Worm (Caenorhabditis elegans) whole organism, L3 larva: Measurements from ENCODE around the gene fbxc-53.
A peak's percentile ranks its signal among the peaks of the same experiment; 100 is the strongest.

ENCODE experiments used
- R02D3.7 ChIP-seq: fragments of 150-350 bp; optimal IDR thresholded peaks from 2 replicates; lab custom pipeline; 2014; ENCODE audit warnings: missing biosample characterization, missing genetic modification characterization
- ZK546.5 ChIP-seq: sonication (generic microtip); optimal IDR thresholded peaks from 2 replicates; lab custom pipeline; 2017; ENCODE audit warnings: missing biosample characterization, missing genetic modification characterization
- ama-1 ChIP-seq: fragments of 150-350 bp; optimal IDR thresholded peaks from 2 replicates; lab custom pipeline; 2018
- ceh-16 ChIP-seq: sonication (generic microtip); optimal IDR thresholded peaks from 2 replicates; lab custom pipeline; 2017; ENCODE audit warnings: missing biosample characterization, missing genetic modification characterization
- ceh-82 ChIP-seq: fragments of 150-350 bp; optimal IDR thresholded peaks from 2 replicates; lab custom pipeline; 2014; ENCODE audit warnings: missing biosample characterization, missing genetic modification characterization
- daf-12 ChIP-seq: fragments of 150-350 bp; optimal IDR thresholded peaks from 2 replicates; lab custom pipeline; 2014; ENCODE audit warnings: missing biosample characterization, missing genetic modification reagents, missing genetic modification characterization
- egl-27 ChIP-seq: sonication (generic microtip); optimal IDR thresholded peaks from 4 replicates; lab custom pipeline; 2017; ENCODE audit warnings: missing biosample characterization, missing genetic modification reagents, missing genetic modification characterization
- egl-5 ChIP-seq: fragments of 150-350 bp; optimal IDR thresholded peaks from 2 replicates; lab custom pipeline; 2017; ENCODE audit warnings: missing biosample characterization, missing genetic modification reagents, missing genetic modification characterization, inconsistent platforms
- elt-1 ChIP-seq: fragments of 150-350 bp; optimal IDR thresholded peaks from 2 replicates; lab custom pipeline; 2014; ENCODE audit warnings: missing biosample characterization, missing genetic modification characterization
- elt-2 ChIP-seq: sonication (generic microtip); optimal IDR thresholded peaks from 2 replicates; lab custom pipeline; 2016; ENCODE audit warnings: missing genetic modification reagents, mild to moderate bottlenecking, missing genetic modification characterization, missing compliant biosample characterization
- fkh-2 ChIP-seq: fragments of 150-350 bp; optimal IDR thresholded peaks from 2 replicates; lab custom pipeline; 2014; ENCODE audit warnings: missing biosample characterization, missing genetic modification reagents, missing genetic modification characterization
- fos-1 ChIP-seq: fragments of 150-350 bp; optimal IDR thresholded peaks from 2 replicates; lab custom pipeline; 2014; ENCODE audit warnings: missing biosample characterization, missing genetic modification characterization
- hmg-11 ChIP-seq: sonication (generic microtip); optimal IDR thresholded peaks from 2 replicates; lab custom pipeline; 2016; ENCODE audit warnings: missing genetic modification characterization, missing compliant biosample characterization
- jun-1 ChIP-seq: fragments of 150-350 bp; optimal IDR thresholded peaks from 2 replicates; lab custom pipeline; 2014; ENCODE audit warnings: missing biosample characterization, missing genetic modification reagents, missing genetic modification characterization
- lin-15B ChIP-seq: fragments of 150-350 bp; optimal IDR thresholded peaks from 2 replicates; lab custom pipeline; 2014; ENCODE audit warnings: missing biosample characterization, missing genetic modification characterization
- lsy-12 ChIP-seq: sonication (generic microtip); optimal IDR thresholded peaks from 2 replicates; lab custom pipeline; 2016; ENCODE audit warnings: mild to moderate bottlenecking, missing genetic modification characterization, missing compliant biosample characterization
- mml-1 ChIP-seq: fragments of 150-350 bp; sonication (generic microtip); optimal IDR thresholded peaks from 3 replicates; lab custom pipeline; 2014; ENCODE audit warnings: missing biosample characterization, missing genetic modification characterization
- nhr-23 ChIP-seq: fragments of 150-350 bp; optimal IDR thresholded peaks from 2 replicates; lab custom pipeline; 2014; ENCODE audit warnings: missing biosample characterization, missing genetic modification reagents, missing genetic modification characterization
- nhr-237 ChIP-seq: fragments of 150-350 bp; optimal IDR thresholded peaks from 2 replicates; lab custom pipeline; 2014; ENCODE audit warnings: missing biosample characterization, missing genetic modification characterization
- nhr-25 ChIP-seq: sonication (generic microtip); optimal IDR thresholded peaks from 2 replicates; lab custom pipeline; 2017; ENCODE audit warnings: missing biosample characterization, missing genetic modification characterization
- nhr-67 ChIP-seq: fragments of 150-350 bp; optimal IDR thresholded peaks from 2 replicates; lab custom pipeline; 2014; ENCODE audit warnings: missing biosample characterization, missing genetic modification characterization
- nhr-76 ChIP-seq: fragments of 150-350 bp; sonication (generic microtip); optimal IDR thresholded peaks from 5 replicates; lab custom pipeline; 2014; ENCODE audit warnings: missing biosample characterization, missing genetic modification characterization
- nhr-77 ChIP-seq: fragments of 150-350 bp; optimal IDR thresholded peaks from 2 replicates; lab custom pipeline; 2014; ENCODE audit warnings: missing biosample characterization, missing genetic modification characterization
- pha-4 ChIP-seq: fragments of 150-350 bp; optimal IDR thresholded peaks from 2 replicates; lab custom pipeline; 2014; ENCODE audit warnings: missing biosample characterization, missing genetic modification reagents, missing genetic modification characterization
- sea-2 ChIP-seq: fragments of 150-350 bp; sonication (generic microtip); optimal IDR thresholded peaks from 4 replicates; lab custom pipeline; 2014; ENCODE audit warnings: missing biosample characterization, missing genetic modification reagents, missing genetic modification characterization
- skn-1 ChIP-seq: fragments of 150-350 bp; optimal IDR thresholded peaks from 2 replicates; lab custom pipeline; 2014; ENCODE audit warnings: missing biosample characterization, missing genetic modification characterization
- snpc-4 ChIP-seq: fragments of 150-350 bp; optimal IDR thresholded peaks from 2 replicates; lab custom pipeline; 2014; ENCODE audit warnings: missing biosample characterization, missing genetic modification characterization
- unc-39 ChIP-seq: sonication (generic microtip); optimal IDR thresholded peaks from 4 replicates; lab custom pipeline; 2017; ENCODE audit warnings: missing biosample characterization, missing genetic modification characterization
- unc-62 ChIP-seq: fragments of 150-350 bp; sonication (generic microtip); optimal IDR thresholded peaks from 4 replicates; lab custom pipeline; 2014; ENCODE audit warnings: missing biosample characterization, missing genetic modification reagents, missing genetic modification characterization
- zag-1 ChIP-seq: fragments of 150-350 bp; optimal IDR thresholded peaks from 2 replicates; lab custom pipeline; 2014; ENCODE audit warnings: missing biosample characterization, missing genetic modification characterization
- ztf-11 ChIP-seq: fragments of 150-350 bp; optimal IDR thresholded peaks from 2 replicates; lab custom pipeline; 2014; ENCODE audit warnings: missing biosample characterization, missing genetic modification characterization
- ztf-4 ChIP-seq: fragments of 150-350 bp; optimal IDR thresholded peaks from 2 replicates; lab custom pipeline; 2014; ENCODE audit warnings: missing biosample characterization, missing genetic modification characterization

The fbxc-53 gene

ce11 chrII:3701305-3701704, 9.8 kb upstream of the fbxc-53 start, which contains the start of gene srx-105:
TSS of gene srx-105 (minus strand) at chrII:3701405.
- no peak for TF ChIP-seq mml-1 (tag; lab: Kevin White, UChicago)
- no peak for TF ChIP-seq daf-12 (tag; lab: Kevin White, UChicago)
- no peak for TF ChIP-seq nhr-237 (tag; lab: Kevin White, UChicago)
- TF ChIP-seq unc-39 (tag; lab: Kevin White, UChicago): no peak
- TF ChIP-seq, all 47 proteins: peak for 0

ce11 chrII:3705320-3705719, 5.8 kb upstream of the fbxc-53 start, which contains the start of gene srx-108:
TSS of gene srx-108 (plus strand) at chrII:3705620.
- TF ChIP-seq nhr-237 (tag; lab: Kevin White, UChicago) (no peak), unc-62 (no peak), jun-1 (tag; lab: Kevin White, UChicago) (no peak), egl-5 (tag; lab: Kevin White, UChicago) (no peak), ztf-11 (tag; lab: Kevin White, UChicago) (no peak), fkh-2 (no peak), lsy-12 (tag; lab: Kevin White, UChicago) (no peak), nhr-77 (tag; lab: Kevin White, UChicago) (no peak), elt-1 (tag; lab: Kevin White, UChicago) (no peak), sea-2 (GFP tag; lab: Kevin White, UChicago) (no peak), ztf-4 (tag; lab: Kevin White, UChicago) (no peak), egl-27 (tag; lab: Kevin White, UChicago) (no peak)

- no peak for TF ChIP-seq ceh-16
- no peak for TF ChIP-seq pha-4 (tag; lab: Kevin White, UChicago)
- TF ChIP-seq ceh-82 (tag; lab: Kevin White, UChicago): no peak
- TF ChIP-seq nhr-76 (tag; lab: Kevin White, UChicago): no peak
- no peak for TF ChIP-seq fos-1 (tag; lab: Kevin White, UChicago)
- TF ChIP-seq skn-1 (tag; lab: Kevin White, UChicago): no peak
- TF ChIP-seq elt-2: no peak
- TF ChIP-seq snpc-4 (tag; lab: Kevin White, UChicago): no peak
- TF ChIP-seq lin-15B (tag; lab: Kevin White, UChicago): no peak
- TF ChIP-seq egl-27 (tag; lab: Kevin White, UChicago): no peak
- TF ChIP-seq nhr-67 (tag; lab: Kevin White, UChicago): no peak
- no peak for TF ChIP-seq sea-2 (GFP tag; lab: Kevin White, UChicago)
- TF ChIP-seq zag-1: no peak
- TF ChIP-seq, all 47 proteins: peak for 0
These were observed 1.8 kb upstream of the fbxc-53 start, which contains the start of gene srx-110 for ce11 chrII:3709255-3709654. TSS of gene srx-110 (plus strand) at chrII:3709555.

ce11 chrII:3714595-3714994, 3.5 kb downstream of the fbxc-53 start, which contains the start of gene srh-100:
TSS of gene srh-100 (minus strand) at chrII:3714695.
- TF ChIP-seq snpc-4 (tag; lab: Kevin White, UChicago) (no peak), elt-1 (tag; lab: Kevin White, UChicago) (no peak), nhr-23 (tag; lab: Kevin White, UChicago) (no peak), egl-27 (tag; lab: Kevin White, UChicago) (no peak), nhr-76 (tag; lab: Kevin White, UChicago) (no peak), skn-1 (tag; lab: Kevin White, UChicago) (no peak), nhr-77 (tag; lab: Kevin White, UChicago) (no peak), hmg-11 (tag; lab: Kevin White, UChicago) (no peak), jun-1 (tag; lab: Kevin White, UChicago) (no peak), ama-1 (lab: Kevin White, UChicago) (no peak), ztf-11 (tag; lab: Kevin White, UChicago) (no peak), R02D3.7 (no peak), ZK546.5 (no peak), zag-1 (no peak), pha-4 (tag; lab: Kevin White, UChicago) (no peak), fkh-2 (no peak), unc-39 (tag; lab: Kevin White, UChicago) (no peak)

- TF ChIP-seq skn-1 (tag; lab: Kevin White, UChicago): no peak
These were observed 5.4 kb downstream of the fbxc-53 start, which contains the start of gene srh-99 for ce11 chrII:3716455-3716854. TSS of gene srh-99 (minus strand) at chrII:3716555.

- no peak for TF ChIP-seq sea-2 (GFP tag; lab: Kevin White, UChicago)
- no peak for TF ChIP-seq ceh-82 (tag; lab: Kevin White, UChicago)
- peak; percentile 45 for TF ChIP-seq nhr-25
These were observed 5.9 kb downstream of the fbxc-53 start, which contains the start of gene fbxc-52 for ce11 chrII:3716961-3717360. TSS of gene fbxc-52 (plus strand) at chrII:3717261.
